Worm (Caenorhabditis elegans) whole organism, L4 larva: Measurements from ENCODE around the gene asp-16.
"Not testable (repeated sequence)": the region's sequence is repeated elsewhere in the genome, so short reads cannot be mapped to it uniquely, and the experiment has no call there.

Source experiments
- F10B5.3 ChIP-seq: sonication (generic microtip); optimal IDR thresholded peaks from 2 replicates; lab custom pipeline; 2016; ENCODE audit warnings: mild to moderate bottlenecking, missing genetic modification characterization, missing compliant biosample characterization
- Y75B8A.6 ChIP-seq: fragments of 200-800 bp; sonication (Bioruptor generic); IDR thresholded peaks from 2 replicates; pipeline ENCODE4 v1.3.6; 2022; ENCODE audit warnings: missing genetic modification reagents, missing genetic modification characterization, missing compliant biosample characterization
- aha-1 ChIP-seq: fragments of 150-350 bp; peaks from one replicate; lab custom pipeline; 2014; ENCODE audit warnings: missing biosample characterization, missing genetic modification characterization
- attf-4 ChIP-seq: sonication (generic microtip); optimal IDR thresholded peaks from 3 replicates; lab custom pipeline; 2017; ENCODE audit warnings: missing biosample characterization, missing genetic modification characterization
- ceh-28 ChIP-seq: fragments of 150-350 bp; optimal IDR thresholded peaks from 2 replicates; lab custom pipeline; 2014; ENCODE audit warnings: missing biosample characterization, missing genetic modification reagents, missing genetic modification characterization
- ceh-82 ChIP-seq: sonication (generic microtip); optimal IDR thresholded peaks from 2 replicates; lab custom pipeline; 2017; ENCODE audit warnings: missing biosample characterization, missing genetic modification characterization
- cey-2 ChIP-seq: sonication (generic microtip); optimal IDR thresholded peaks from 3 replicates; lab custom pipeline; 2017; ENCODE audit warnings: missing genetic modification characterization, mild to moderate bottlenecking, missing compliant biosample characterization, antibody characterized with exemption, borderline replicate concordance; ENCODE audit not compliant: insufficient read depth
- daf-16 ChIP-seq, 3 experiments: sonication (generic microtip); optimal IDR thresholded peaks; 2 replicates each; lab custom pipeline; 2016 to 2017; ENCODE audit warnings: missing genetic modification characterization in 3 of 3, missing genetic modification reagents in 3 of 3, mild to moderate bottlenecking in 2 of 3, missing compliant biosample characterization in 2 of 3, missing biosample characterization in 1 of 3, moderate library complexity in 1 of 3
- daf-19 ChIP-seq: fragments of 200-800 bp; sonication (Bioruptor generic); conservative IDR thresholded peaks from 2 replicates; pipeline ENCODE4 v1.3.6; 2022; ENCODE audit warnings: missing genetic modification characterization, missing compliant biosample characterization
- dmd-6 ChIP-seq: fragments of 200-800 bp; sonication (Bioruptor generic); IDR thresholded peaks from 2 replicates; pipeline ENCODE4 v1.3.6; 2022; ENCODE audit warnings: missing genetic modification reagents, missing genetic modification characterization, missing compliant biosample characterization
- dmd-9 ChIP-seq: fragments of 200-800 bp; sonication (Bioruptor generic); IDR thresholded peaks from 2 replicates; pipeline ENCODE4 v1.3.6; 2022; ENCODE audit warnings: missing genetic modification reagents, missing genetic modification characterization, missing compliant biosample characterization
- duxl-1 ChIP-seq: sonication (generic microtip); optimal IDR thresholded peaks from 2 replicates; lab custom pipeline; 2016; ENCODE audit warnings: mild to moderate bottlenecking, missing genetic modification characterization, moderate library complexity, missing compliant biosample characterization; ENCODE audit not compliant: poor library complexity
- dve-1 ChIP-seq: sonication (generic microtip); optimal IDR thresholded peaks from 2 replicates; lab custom pipeline; 2017; ENCODE audit warnings: antibody characterized with exemption, mild to moderate bottlenecking, missing genetic modification characterization, missing compliant biosample characterization; ENCODE audit not compliant: insufficient read depth
- egl-43 ChIP-seq: fragments of 200-800 bp; sonication (Bioruptor generic); IDR thresholded peaks from 2 replicates; pipeline ENCODE4 v1.3.6; 2022; ENCODE audit warnings: missing genetic modification reagents, missing genetic modification characterization, missing compliant biosample characterization
- hlh-30 ChIP-seq: sonication (generic microtip); optimal IDR thresholded peaks from 2 replicates; lab custom pipeline; 2017; ENCODE audit warnings: antibody characterized with exemption, mild to moderate bottlenecking, missing genetic modification characterization, missing compliant biosample characterization; ENCODE audit not compliant: insufficient read depth
- jun-1 ChIP-seq: fragments of 150-350 bp; optimal IDR thresholded peaks from 2 replicates; lab custom pipeline; 2014; ENCODE audit warnings: missing biosample characterization, missing genetic modification reagents, missing genetic modification characterization
- lim-7 ChIP-seq: fragments of 200-800 bp; sonication (Bioruptor generic); IDR thresholded peaks from 2 replicates; pipeline ENCODE4 v1.3.6; 2022; ENCODE audit warnings: missing genetic modification characterization, missing compliant biosample characterization
- lin-1 ChIP-seq: fragments of 200-800 bp; sonication (Bioruptor generic); IDR thresholded peaks from 2 replicates; pipeline ENCODE4 v1.3.6; 2022; ENCODE audit warnings: missing genetic modification reagents, missing genetic modification characterization, missing compliant biosample characterization
- lin-38 ChIP-seq: fragments of 200-800 bp; sonication (Bioruptor generic); IDR thresholded peaks from 2 replicates; pipeline ENCODE4 v1.3.6; 2022; ENCODE audit warnings: missing genetic modification reagents, missing genetic modification characterization, missing compliant biosample characterization
- mdt-29 ChIP-seq: fragments of 200-800 bp; sonication (Bioruptor generic); IDR thresholded peaks from 2 replicates; pipeline ENCODE4 v1.3.6; 2022; ENCODE audit warnings: missing genetic modification reagents, missing genetic modification characterization, missing compliant biosample characterization
- nhr-10 ChIP-seq: fragments of 150-350 bp; optimal IDR thresholded peaks from 2 replicates; lab custom pipeline; 2014; ENCODE audit warnings: missing biosample characterization, missing genetic modification characterization
- nhr-6 ChIP-seq: fragments of 150-350 bp; optimal IDR thresholded peaks from 2 replicates; lab custom pipeline; 2014; ENCODE audit warnings: missing biosample characterization, missing genetic modification characterization
- php-3 ChIP-seq: fragments of 200-800 bp; sonication (Bioruptor generic); IDR thresholded peaks from 2 replicates; pipeline ENCODE4 v1.3.6; 2022; ENCODE audit warnings: missing genetic modification reagents, missing genetic modification characterization, missing compliant biosample characterization
- rbr-2 ChIP-seq: sonication (generic microtip); optimal IDR thresholded peaks from 2 replicates; lab custom pipeline; 2016; ENCODE audit warnings: missing genotype, missing genetic modification characterization, missing compliant biosample characterization
- snpc-4 ChIP-seq: fragments of 150-350 bp; optimal IDR thresholded peaks from 2 replicates; lab custom pipeline; 2014; ENCODE audit warnings: missing biosample characterization, missing genetic modification characterization
- spr-3 ChIP-seq: fragments of 200-800 bp; sonication (Bioruptor generic); optimal IDR thresholded peaks from 2 replicates; lab custom pipeline; 2018; ENCODE audit warnings: mild to moderate bottlenecking, missing genetic modification characterization, missing compliant biosample characterization
- unc-130 ChIP-seq: sonication (generic microtip); optimal IDR thresholded peaks from 2 replicates; lab custom pipeline; 2016; ENCODE audit warnings: missing genetic modification reagents, missing genetic modification characterization, missing compliant biosample characterization
- unc-62 ChIP-seq, 3 experiments: fragments of 150-350 bp in 1 of 3; sonication (generic microtip); optimal IDR thresholded peaks in 2 of 3; peaks in 1 of 3; 1 replicate in 1 of 3; 2 replicates in 2 of 3; lab custom pipeline; 2014 to 2017; ENCODE audit warnings: missing biosample characterization in 3 of 3, missing genetic modification characterization in 3 of 3, missing genetic modification reagents in 3 of 3, missing genotype in 1 of 3
- vab-7 ChIP-seq: fragments of 200-800 bp; sonication (Bioruptor generic); IDR thresholded peaks from 2 replicates; pipeline ENCODE4 v1.3.6; 2022; ENCODE audit warnings: missing genetic modification reagents, missing genetic modification characterization, missing compliant biosample characterization
- zfp-3 ChIP-seq: fragments of 200-800 bp; sonication (Bioruptor generic); conservative IDR thresholded peaks from 2 replicates; pipeline ENCODE4 v1.3.6; 2022; ENCODE audit warnings: missing genetic modification reagents, missing genetic modification characterization, missing compliant biosample characterization

Gene asp-16

ce11 chrV:19027338-19027737, 15.1 kb downstream of the asp-16 start:
- peak; percentile 97 for TF ChIP-seq ceh-28 (tag; lab: Kevin White, UChicago)
- peak; percentile 45 for TF ChIP-seq aha-1 (tag; lab: Kevin White, UChicago)
- TF ChIP-seq hlh-30 (tag; lab: Kevin White, UChicago) = no peak

ce11 chrV:19026163-19026562, 16.2 kb downstream of the asp-16 start, which contains the start of gene Y39B6A.25:
TSS of gene Y39B6A.25 (plus strand) at chrV:19026463.
- no peak for TF ChIP-seq ceh-82 (tag; lab: Kevin White, UChicago)
- TF ChIP-seq unc-62 (GFP tag; optimal IDR thresholded peaks at IDR 0.05 in 1 of 2; lab: Kevin White, UChicago) = peak in 1 of 2 experiments; percentile 56
- TF ChIP-seq unc-62 (tag; optimal IDR thresholded peaks at IDR 0.05; lab: Kevin White, UChicago) = no peak
- TF ChIP-seq, all 104 proteins: peak for 1

- TF ChIP-seq spr-3 (GFP tag; lab: Kevin White, UChicago) (no peak), dmd-9 (GFP tag; lab: Robert Waterston, UW) (no peak), php-3 (no peak), dmd-6 (no peak), attf-4 (tag; lab: Kevin White, UChicago) (no peak), lin-38 (GFP tag; lab: Robert Waterston, UW) (no peak), Y75B8A.6 (GFP tag; lab: Robert Waterston, UW) (no peak), unc-62 (GFP tag; optimal IDR thresholded peaks at IDR 0.05 in 1 of 2; lab: Kevin White, UChicago) (no peak), unc-62 (tag; optimal IDR thresholded peaks at IDR 0.05; lab: Kevin White, UChicago) (no peak), nhr-6 (tag; lab: Kevin White, UChicago) (no peak), lin-1 (GFP tag; lab: Robert Waterston, UW) (no peak), hlh-30 (tag; lab: Kevin White, UChicago) (no peak), daf-16 (GFP tag; optimal IDR thresholded peaks at IDR 0.05; lab: Kevin White, UChicago) (no peak), daf-16 (tag; optimal IDR thresholded peaks at IDR 0.05; lab: Kevin White, UChicago) (no peak), cey-2 (tag; lab: Kevin White, UChicago) (no peak), egl-43 (GFP tag; lab: Robert Waterston, UW) (no peak), F10B5.3 (tag; lab: Kevin White, UChicago) (no peak), mdt-29 (GFP tag; lab: Robert Waterston, UW) (no peak), duxl-1 (tag; lab: Kevin White, UChicago) (no peak)
Measured at ce11 chrV:19024683-19025082, 17.7 kb downstream of the asp-16 start, which contains the start of gene Y39B6A.29. TSS of gene Y39B6A.29 (minus strand) at chrV:19024783.

- TF ChIP-seq aha-1 (tag; lab: Kevin White, UChicago) (peak; percentile 68), ceh-28 (tag; lab: Kevin White, UChicago) (peak; percentile 85), nhr-10 (tag; lab: Kevin White, UChicago) (no peak)
Measured at ce11 chrV:19019239-19019638, 23.2 kb downstream of the asp-16 start.

ce11 chrV:19014940-19015339, 27.5 kb downstream of the asp-16 start:
- TF ChIP-seq ceh-28 (tag; lab: Kevin White, UChicago) = peak; percentile 65

- TF ChIP-seq lim-7 (GFP tag; lab: Robert Waterston, UW); jun-1; vab-7 (GFP tag; lab: Robert Waterston, UW): not testable (repeated sequence)
Measured at ce11 chrV:19014273-19014672, 28.1 kb downstream of the asp-16 start, which contains the start of gene Y39B6A.30. TSS of gene Y39B6A.30 (plus strand) at chrV:19014573.

- TF ChIP-seq unc-62 (GFP tag; optimal IDR thresholded peaks at IDR 0.05 in 1 of 2; lab: Kevin White, UChicago) = peak in 1 of 2 experiments; percentile 92
- TF ChIP-seq unc-62 (tag; optimal IDR thresholded peaks at IDR 0.05; lab: Kevin White, UChicago) = no peak
- no peak for TF ChIP-seq rbr-2 (tag; lab: Kevin White, UChicago)
- no peak for TF ChIP-seq daf-19
- no peak for TF ChIP-seq dve-1 (tag; lab: Kevin White, UChicago)
- no peak for TF ChIP-seq zfp-3 (GFP tag; lab: Robert Waterston, UW)
- no peak for TF ChIP-seq unc-130
- TF ChIP-seq snpc-4 (tag; lab: Kevin White, UChicago) = no peak
- peak; percentile 28 for TF ChIP-seq aha-1 (tag; lab: Kevin White, UChicago)
Measured at ce11 chrV:19013215-19013614, 29.2 kb downstream of the asp-16 start.
